Fruit fly (Drosophila melanogaster) S2 (cell line): ENCODE results near the gene Drsl2.

Experiments
- CG8478 ChIP-seq: fragments of >200 bp; optimal IDR thresholded peaks from 2 replicates; lab custom pipeline; 2018
- CTCF ChIP-seq, 2 experiments: fragments of >200 bp; optimal IDR thresholded peaks; 2 replicates each; lab custom pipeline; 2018

The Drsl2 gene

DNA sequence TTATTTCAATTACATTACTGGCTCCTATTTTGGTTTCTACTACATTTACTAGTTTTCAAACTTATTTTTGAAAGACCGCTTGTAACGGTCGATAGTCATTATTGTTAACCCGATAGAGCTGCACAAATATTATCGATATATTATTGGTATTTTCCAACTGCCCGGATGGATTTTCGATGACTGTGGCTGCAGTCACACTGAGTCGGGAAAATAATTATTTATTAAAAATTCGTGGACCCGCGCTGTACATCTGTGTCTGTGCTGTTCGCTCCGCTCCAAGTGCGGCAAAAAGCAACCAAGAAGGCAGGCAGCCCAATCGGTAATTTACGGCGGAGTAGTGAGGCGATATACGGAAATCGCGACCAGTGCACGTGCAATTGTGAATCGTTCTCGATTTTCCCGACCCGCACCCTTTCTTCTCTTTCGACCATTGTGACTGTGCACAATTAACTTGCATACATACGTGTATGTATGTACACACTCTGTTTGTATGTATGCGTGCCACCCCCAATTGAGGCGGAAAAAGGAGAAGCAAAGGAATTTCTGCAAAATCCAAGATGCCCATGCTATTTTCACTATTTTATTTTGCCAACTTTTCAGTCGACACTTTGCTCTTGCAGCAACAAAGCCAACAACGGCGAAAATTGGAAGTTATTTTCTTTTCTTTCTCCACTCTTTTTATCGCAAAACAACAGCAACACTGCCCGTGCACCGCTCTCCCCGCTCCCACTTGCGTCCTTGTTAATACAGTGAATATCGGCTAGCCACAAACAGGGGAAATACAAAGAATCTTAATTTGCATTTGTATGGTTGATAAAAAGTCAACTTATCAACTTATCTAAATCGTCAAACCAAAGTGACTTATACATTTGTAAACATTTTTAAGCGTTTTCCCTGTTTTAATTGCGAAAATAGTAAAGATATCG, 10.4 kb upstream of the Drsl2 start, which contains the start of gene ZnT63C:
TSS of gene ZnT63C (plus strand) at position 175 of the 926 bp plus-strand sequence.
- TF ChIP-seq CTCF (optimal IDR thresholded peaks at IDR 0.05; lab: Kevin White, UChicago), result no peak
- no peak for TF ChIP-seq CG8478 (lab: Kevin White, UChicago)

DNA sequence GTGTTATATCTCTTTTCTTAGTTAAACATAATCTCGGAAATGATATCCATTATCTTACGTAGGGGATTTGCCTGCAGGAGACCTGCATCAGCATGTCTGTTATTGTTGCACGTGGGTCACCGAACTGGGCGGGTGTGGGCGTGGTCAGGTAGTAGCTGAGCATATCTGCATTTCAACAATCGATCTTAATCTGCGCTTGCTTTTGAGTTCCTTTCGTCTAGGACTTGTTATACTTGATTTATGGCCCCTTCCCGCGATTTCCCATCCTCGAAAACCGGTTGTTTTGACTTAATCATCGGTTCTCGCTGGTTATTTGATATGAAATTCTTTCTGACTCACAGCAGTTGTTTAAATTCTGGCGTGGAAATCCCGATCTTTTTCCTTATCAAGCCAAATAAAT, 9.4 kb upstream of the Drsl2 start:
- no peak for TF ChIP-seq CTCF (optimal IDR thresholded peaks at IDR 0.05; lab: Kevin White, UChicago)
- no peak for TF ChIP-seq CG8478 (lab: Kevin White, UChicago)

DNA sequence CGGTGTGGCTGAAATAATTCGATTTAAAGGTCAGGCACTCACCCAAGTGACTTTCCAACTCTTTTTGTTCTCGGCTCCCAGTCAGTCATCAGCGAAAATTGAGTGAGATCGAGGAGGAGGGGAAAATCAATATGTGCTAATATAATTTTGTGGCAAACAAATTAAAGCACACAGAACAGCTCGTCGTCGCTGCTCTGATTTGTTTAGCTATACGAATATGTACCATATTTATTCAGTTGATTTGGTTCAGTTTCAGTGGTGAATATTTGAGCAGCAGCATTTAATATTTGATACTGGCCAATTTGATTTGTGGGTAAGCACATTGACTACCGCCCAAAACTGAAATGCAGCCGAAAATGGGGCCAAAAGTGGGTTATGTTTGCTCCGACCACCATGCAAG, 8.7 kb upstream of the Drsl2 start:
- TF ChIP-seq CTCF (optimal IDR thresholded peaks at IDR 0.05; lab: Kevin White, UChicago) (no peak), CG8478 (lab: Kevin White, UChicago) (no peak)

- TF ChIP-seq CG8478 (lab: Kevin White, UChicago) (no peak), CTCF (optimal IDR thresholded peaks at IDR 0.05; lab: Kevin White, UChicago) (no peak)
Observed at dm6 chr3L:3306515-3306914, 7.6 kb upstream of the Drsl2 start.

dm6 chr3L:3307593-3307992, 6.6 kb upstream of the Drsl2 start:
- TF ChIP-seq CTCF (optimal IDR thresholded peaks at IDR 0.05; lab: Kevin White, UChicago) (no peak), CG8478 (lab: Kevin White, UChicago) (no peak)

- TF ChIP-seq CTCF (optimal IDR thresholded peaks at IDR 0.05; lab: Kevin White, UChicago), result no peak
Observed at dm6 chr3L:3308676-3309613, 5.2 kb upstream of the Drsl2 start.

dm6 chr3L:3314696-3315095, 547 bp downstream of the Drsl2 start, which contains the start of gene Drsl3:
Gene Drsl3 (plus strand): TSS chr3L:3314996.
- TF ChIP-seq CG8478 (lab: Kevin White, UChicago) (no peak), CTCF (optimal IDR thresholded peaks at IDR 0.05; lab: Kevin White, UChicago) (no peak)

DNA sequence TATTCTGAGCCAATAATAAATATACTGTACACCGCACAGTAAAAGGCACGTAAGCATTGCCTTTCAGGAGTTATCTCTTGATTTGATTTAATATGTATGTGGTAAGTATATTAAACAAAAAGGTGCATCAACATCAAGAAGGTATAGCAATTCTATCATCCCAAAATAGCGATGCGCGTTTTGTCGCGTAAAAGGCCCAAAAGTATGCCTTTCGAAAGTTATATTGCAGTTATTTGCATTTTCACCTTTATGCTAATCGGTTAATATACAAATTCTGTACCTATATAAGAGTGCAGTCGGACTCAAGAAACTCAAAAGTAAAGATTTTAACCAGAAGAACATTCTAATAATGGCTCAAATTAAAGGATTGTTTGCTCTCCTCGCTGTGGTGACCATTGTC, 1.1 kb downstream of the Drsl2 start, which contains the start of gene Drsl4:
TSS of gene Drsl4 (plus strand) at position 333 of the 400 bp plus-strand sequence.
- TF ChIP-seq CTCF (optimal IDR thresholded peaks at IDR 0.05; lab: Kevin White, UChicago), result no peak
- no peak for TF ChIP-seq CG8478 (lab: Kevin White, UChicago)

dm6 chr3L:3316441-3316840, 2.3 kb downstream of the Drsl2 start, which contains the start of gene Drsl5:
Gene Drsl5 (plus strand): TSS chr3L:3316781.
- TF ChIP-seq CG8478 (lab: Kevin White, UChicago) (no peak), CTCF (optimal IDR thresholded peaks at IDR 0.05; lab: Kevin White, UChicago) (no peak)

- TF ChIP-seq CTCF (optimal IDR thresholded peaks at IDR 0.05; lab: Kevin White, UChicago), result peak in 1 of 2 experiments; percentile 14
- no peak for TF ChIP-seq CG8478 (lab: Kevin White, UChicago)
Observed at dm6 chr3L:3319223-3319643, 5.1 kb downstream of the Drsl2 start, which contains the start of the genes PIG-C, CG12016 and Dpm2. Gene PIG-C (minus strand): TSS chr3L:3319232. Gene CG12016 (plus strand): TSS chr3L:3319555. Gene Dpm2 (plus strand): TSS chr3L:3319555.

- no peak for TF ChIP-seq CTCF (optimal IDR thresholded peaks at IDR 0.05; lab: Kevin White, UChicago)
- no peak for TF ChIP-seq CG8478 (lab: Kevin White, UChicago)
Observed at dm6 chr3L:3319992-3320732, 6.0 kb downstream of the Drsl2 start.

DNA sequence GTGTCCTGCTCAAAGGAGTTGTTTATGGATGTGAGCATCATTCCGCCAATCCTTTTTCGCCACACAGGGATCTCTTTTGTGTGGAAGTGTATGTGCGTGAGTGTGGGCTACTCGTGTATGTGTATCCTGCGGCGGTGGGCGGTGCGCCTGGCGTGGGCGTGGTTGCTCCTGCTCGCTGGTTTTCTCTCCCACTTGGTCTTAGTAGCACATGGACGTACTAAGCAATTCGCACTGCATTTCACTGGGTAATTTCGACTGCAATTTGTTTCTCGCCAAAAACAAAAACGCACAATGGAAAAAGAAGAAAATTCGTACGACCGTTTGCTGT, 11.4 kb downstream of the Drsl2 start:
- TF ChIP-seq CTCF (optimal IDR thresholded peaks at IDR 0.05; lab: Kevin White, UChicago) (no peak), CG8478 (lab: Kevin White, UChicago) (no peak)

dm6 chr3L:3325925-3326903, 12.1 kb downstream of the Drsl2 start, which contains the start of gene Gtpx:
Gene Gtpx (plus strand): TSS chr3L:3326265.
- TF ChIP-seq CTCF (optimal IDR thresholded peaks at IDR 0.05; lab: Kevin White, UChicago) (no peak), CG8478 (lab: Kevin White, UChicago) (no peak)
